Worm (Caenorhabditis elegans) whole organism, L4 larva: ENCODE measurements around the gene ztf-30.

Source experiments
- T20F7.1 ChIP-seq: fragments of 200-800 bp; sonication (Bioruptor generic); optimal IDR thresholded peaks from 2 replicates; lab custom pipeline; 2018; ENCODE audit warnings: mild to moderate bottlenecking, missing genetic modification characterization, missing compliant biosample characterization
- Y105C5A.15 ChIP-seq: fragments of 200-800 bp; sonication (Bioruptor generic); IDR thresholded peaks from 2 replicates; pipeline ENCODE4 v1.3.6; 2022; ENCODE audit warnings: missing genetic modification characterization, missing compliant biosample characterization
- ZK337.2 ChIP-seq: fragments of 200-800 bp; sonication (Bioruptor generic); IDR thresholded peaks from 2 replicates; pipeline ENCODE4 v1.3.6; 2022; ENCODE audit warnings: missing genetic modification reagents, missing genetic modification characterization, missing compliant biosample characterization
- attf-4 ChIP-seq: sonication (generic microtip); optimal IDR thresholded peaks from 3 replicates; lab custom pipeline; 2017; ENCODE audit warnings: missing biosample characterization, missing genetic modification characterization
- ceh-20 ChIP-seq: fragments of 200-800 bp; sonication (Bioruptor generic); IDR thresholded peaks from 2 replicates; pipeline ENCODE4 v1.3.6; 2022; ENCODE audit warnings: missing genetic modification reagents, missing genetic modification characterization, missing compliant biosample characterization
- ceh-28 ChIP-seq: fragments of 150-350 bp; optimal IDR thresholded peaks from 2 replicates; lab custom pipeline; 2014; ENCODE audit warnings: missing biosample characterization, missing genetic modification reagents, missing genetic modification characterization
- ceh-32 ChIP-seq: sonication (generic microtip); optimal IDR thresholded peaks from 2 replicates; lab custom pipeline; 2016; ENCODE audit warnings: mild to moderate bottlenecking, missing genetic modification characterization, missing compliant biosample characterization; ENCODE audit not compliant: poor library complexity
- ceh-62 ChIP-seq: sonication (generic microtip); optimal IDR thresholded peaks from 2 replicates; lab custom pipeline; 2017; ENCODE audit warnings: missing biosample characterization, missing genetic modification characterization
- ctbp-1 ChIP-seq: fragments of 200-800 bp; sonication (Bioruptor generic); IDR thresholded peaks from 2 replicates; pipeline ENCODE4 v1.3.6; 2022; ENCODE audit warnings: missing genetic modification reagents, missing genetic modification characterization, missing compliant biosample characterization
- daf-16 ChIP-seq, 3 experiments: sonication (generic microtip); optimal IDR thresholded peaks; 2 replicates each; lab custom pipeline; 2016 to 2017; ENCODE audit warnings: missing genetic modification characterization in 3 of 3, missing genetic modification reagents in 3 of 3, mild to moderate bottlenecking in 2 of 3, missing compliant biosample characterization in 2 of 3, missing biosample characterization in 1 of 3, moderate library complexity in 1 of 3
- daf-8 ChIP-seq: fragments of 200-800 bp; sonication (Bioruptor generic); IDR thresholded peaks from 2 replicates; pipeline ENCODE4 v1.3.6; 2022; ENCODE audit warnings: missing genetic modification characterization, missing compliant biosample characterization
- dpl-1 ChIP-seq: fragments of 150-350 bp; optimal IDR thresholded peaks from 2 replicates; lab custom pipeline; 2014; ENCODE audit warnings: missing biosample characterization, missing genetic modification reagents, missing genetic modification characterization
- egl-43 ChIP-seq: fragments of 200-800 bp; sonication (Bioruptor generic); IDR thresholded peaks from 2 replicates; pipeline ENCODE4 v1.3.6; 2022; ENCODE audit warnings: missing genetic modification reagents, missing genetic modification characterization, missing compliant biosample characterization
- fkh-10 ChIP-seq: fragments of 150-350 bp; optimal IDR thresholded peaks from 2 replicates; lab custom pipeline; 2014; ENCODE audit warnings: missing biosample characterization, missing genetic modification reagents, missing genetic modification characterization
- gei-8 ChIP-seq: fragments of 200-800 bp; sonication (Bioruptor generic); optimal IDR thresholded peaks from 2 replicates; lab custom pipeline; 2018; ENCODE audit warnings: mild to moderate bottlenecking, missing genetic modification characterization, missing compliant biosample characterization
- hlh-30 ChIP-seq: sonication (generic microtip); optimal IDR thresholded peaks from 2 replicates; lab custom pipeline; 2017; ENCODE audit warnings: antibody characterized with exemption, mild to moderate bottlenecking, missing genetic modification characterization, missing compliant biosample characterization; ENCODE audit not compliant: insufficient read depth
- hmg-1.1 ChIP-seq: fragments of 200-800 bp; sonication (Bioruptor generic); IDR thresholded peaks from 2 replicates; pipeline ENCODE4 v1.3.6; 2022; ENCODE audit warnings: missing genetic modification reagents, missing genetic modification characterization, missing compliant biosample characterization
- lin-38 ChIP-seq: fragments of 200-800 bp; sonication (Bioruptor generic); IDR thresholded peaks from 2 replicates; pipeline ENCODE4 v1.3.6; 2022; ENCODE audit warnings: missing genetic modification reagents, missing genetic modification characterization, missing compliant biosample characterization
- lin-39 ChIP-seq: fragments of 150-350 bp; optimal IDR thresholded peaks from 2 replicates; lab custom pipeline; 2014; ENCODE audit warnings: missing biosample characterization, missing genetic modification reagents, missing genetic modification characterization
- lsy-2 ChIP-seq, 2 experiments: fragments of 150-350 bp in 1 of 2; sonication (generic microtip) in 1 of 2; optimal IDR thresholded peaks; 2 replicates each; lab custom pipeline; 2014 to 2017; ENCODE audit warnings: missing biosample characterization in 2 of 2, missing genetic modification characterization in 2 of 2
- mep-1 ChIP-seq: fragments of 150-350 bp; sonication (generic microtip); optimal IDR thresholded peaks from 3 replicates; lab custom pipeline; 2014; ENCODE audit warnings: missing biosample characterization, missing genetic modification characterization
- mes-2 ChIP-seq: sonication (generic microtip); optimal IDR thresholded peaks from 2 replicates; lab custom pipeline; 2016; ENCODE audit warnings: missing genotype, mild to moderate bottlenecking, missing genetic modification characterization, missing compliant biosample characterization; ENCODE audit not compliant: poor library complexity, severe bottlenecking
- nhr-10 ChIP-seq: fragments of 150-350 bp; optimal IDR thresholded peaks from 2 replicates; lab custom pipeline; 2014; ENCODE audit warnings: missing biosample characterization, missing genetic modification characterization
- nhr-111 ChIP-seq: fragments of 200-800 bp; sonication (Bioruptor generic); optimal IDR thresholded peaks from 2 replicates; lab custom pipeline; 2018; ENCODE audit warnings: mild to moderate bottlenecking, missing genetic modification characterization, missing compliant biosample characterization
- nhr-237 ChIP-seq: sonication (generic microtip); optimal IDR thresholded peaks from 2 replicates; lab custom pipeline; 2017; ENCODE audit warnings: missing biosample characterization, missing genetic modification characterization
- nhr-25 ChIP-seq: sonication (generic microtip); optimal IDR thresholded peaks from 2 replicates; lab custom pipeline; 2017; ENCODE audit warnings: missing genetic modification characterization, mild to moderate bottlenecking, missing compliant biosample characterization, antibody characterized with exemption, moderate library complexity, borderline replicate concordance; ENCODE audit not compliant: insufficient read depth
- nhr-28 ChIP-seq: fragments of 150-350 bp; optimal IDR thresholded peaks from 2 replicates; lab custom pipeline; 2014; ENCODE audit warnings: missing biosample characterization, missing genetic modification characterization
- nhr-42 ChIP-seq: fragments of 200-800 bp; sonication (Bioruptor generic); IDR thresholded peaks from 2 replicates; pipeline ENCODE4 v1.3.6; 2022; ENCODE audit warnings: missing genetic modification characterization, missing compliant biosample characterization
- nhr-48 ChIP-seq: sonication (generic microtip); optimal IDR thresholded peaks from 2 replicates; lab custom pipeline; 2016; ENCODE audit warnings: mild to moderate bottlenecking, missing genetic modification characterization, missing compliant biosample characterization
- nhr-76 ChIP-seq: fragments of 150-350 bp; optimal IDR thresholded peaks from 2 replicates; lab custom pipeline; 2014; ENCODE audit warnings: missing biosample characterization, missing genetic modification characterization
- pha-4 ChIP-seq, 2 experiments: fragments of 150-350 bp in 1 of 2; fragments of 200-800 bp in 1 of 2; sonication (Bioruptor generic) in 1 of 2; IDR thresholded peaks in 1 of 2; optimal IDR thresholded peaks in 1 of 2; 2 replicates each; pipeline versions ENCODE4 v1.3.6 to Lab custom; 2014 to 2022; ENCODE audit warnings: missing genetic modification characterization in 2 of 2, missing genetic modification reagents in 2 of 2, missing biosample characterization in 1 of 2, missing compliant biosample characterization in 1 of 2
- php-3 ChIP-seq: fragments of 200-800 bp; sonication (Bioruptor generic); IDR thresholded peaks from 2 replicates; pipeline ENCODE4 v1.3.6; 2022; ENCODE audit warnings: missing genetic modification reagents, missing genetic modification characterization, missing compliant biosample characterization
- rbr-2 ChIP-seq: sonication (generic microtip); optimal IDR thresholded peaks from 2 replicates; lab custom pipeline; 2016; ENCODE audit warnings: missing genotype, missing genetic modification characterization, missing compliant biosample characterization
- saeg-2 ChIP-seq: fragments of 200-800 bp; sonication (Bioruptor generic); IDR thresholded peaks from 2 replicates; pipeline ENCODE4 v1.3.6; 2022; ENCODE audit warnings: missing genetic modification reagents, missing genetic modification characterization, missing compliant biosample characterization
- unc-39 ChIP-seq: sonication (generic microtip); optimal IDR thresholded peaks from 2 replicates; lab custom pipeline; 2017; ENCODE audit warnings: missing biosample characterization, missing genetic modification characterization
- unc-62 ChIP-seq, 3 experiments: fragments of 150-350 bp in 1 of 3; sonication (generic microtip); optimal IDR thresholded peaks in 2 of 3; peaks in 1 of 3; 1 replicate in 1 of 3; 2 replicates in 2 of 3; lab custom pipeline; 2014 to 2017; ENCODE audit warnings: missing biosample characterization in 3 of 3, missing genetic modification characterization in 3 of 3, missing genetic modification reagents in 3 of 3, missing genotype in 1 of 3
- vab-7 ChIP-seq: fragments of 200-800 bp; sonication (Bioruptor generic); IDR thresholded peaks from 2 replicates; pipeline ENCODE4 v1.3.6; 2022; ENCODE audit warnings: missing genetic modification reagents, missing genetic modification characterization, missing compliant biosample characterization
- zag-1 ChIP-seq: fragments of 150-350 bp; optimal IDR thresholded peaks from 2 replicates; lab custom pipeline; 2014; ENCODE audit warnings: missing biosample characterization, missing genetic modification characterization
- zfp-3 ChIP-seq: fragments of 200-800 bp; sonication (Bioruptor generic); conservative IDR thresholded peaks from 2 replicates; pipeline ENCODE4 v1.3.6; 2022; ENCODE audit warnings: missing genetic modification reagents, missing genetic modification characterization, missing compliant biosample characterization
- zip-11 ChIP-seq: fragments of 200-800 bp; sonication (Bioruptor generic); IDR thresholded peaks from 2 replicates; pipeline ENCODE4 v1.3.6; 2022; ENCODE audit warnings: missing genetic modification characterization, missing compliant biosample characterization

Gene ztf-30

DNA sequence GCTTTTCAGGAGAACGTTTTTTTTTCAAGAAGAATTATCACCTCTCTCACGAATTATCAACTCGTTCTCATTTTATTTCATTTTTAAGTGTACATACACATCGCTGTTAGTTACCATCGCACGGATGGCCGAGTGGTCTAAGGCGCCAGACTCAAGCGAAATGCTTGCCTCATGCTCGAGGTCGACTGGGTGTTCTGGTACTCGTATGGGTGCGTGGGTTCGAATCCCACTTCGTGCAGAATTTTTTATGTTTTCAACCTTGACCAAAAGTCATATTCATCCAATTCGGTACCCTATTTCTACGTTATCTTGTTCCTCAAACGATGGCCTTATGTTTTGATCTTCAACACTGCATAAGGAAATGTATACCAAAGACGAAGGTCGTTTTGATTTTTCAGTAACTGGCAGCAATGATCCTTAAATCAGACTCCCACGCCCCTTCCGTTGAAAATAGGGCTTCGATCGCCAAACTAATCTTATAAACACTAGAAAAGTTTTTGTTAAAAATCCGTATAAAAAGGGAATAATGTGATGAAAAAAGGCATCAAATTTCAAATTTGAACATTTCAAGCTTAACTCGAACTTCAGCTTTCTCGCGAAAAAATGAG is 41.6 kb upstream of the ztf-30 start, which contains the start of gene fip-1 (continued):
- TF ChIP-seq nhr-48 (tag; lab: Kevin White, UChicago): peak; percentile 20
- no peak for TF ChIP-seq nhr-28
- no peak for TF ChIP-seq php-3
- TF ChIP-seq egl-43 (GFP tag; lab: Robert Waterston, UW): no peak
- no peak for TF ChIP-seq nhr-237 (tag; lab: Kevin White, UChicago)
- peak; percentile 77 for TF ChIP-seq ZK337.2 (GFP tag; lab: Robert Waterston, UW)
- TF ChIP-seq zag-1 (tag; lab: Kevin White, UChicago): no peak
- no peak for TF ChIP-seq nhr-111
- TF ChIP-seq nhr-42 (GFP tag; lab: Robert Waterston, UW): peak; percentile 48; the same call in 1 of the 2 replicates
- 0 out of 2 replicates have a peak, but pooled peaks have one; percentile 40 for TF ChIP-seq zfp-3 (GFP tag; lab: Robert Waterston, UW)

ce11 chrIII:8636803-8637202 is 39.1 kb upstream of the ztf-30 start:
- TF ChIP-seq fkh-10 (GFP tag; lab: Kevin White, UChicago) (no peak), lsy-2 (tag; optimal IDR thresholded peaks at IDR 0.05; lab: Kevin White, UChicago) (peak in 1 of 2 experiments; percentile 44), ceh-28 (tag; lab: Kevin White, UChicago) (no peak), hmg-1.1 (GFP tag; lab: Robert Waterston, UW) (0 out of 2 replicates have a peak, but pooled peaks have one; percentile 10), vab-7 (GFP tag; lab: Robert Waterston, UW) (no peak), zip-11 (GFP tag; lab: Robert Waterston, UW) (no peak), mep-1 (tag; lab: Kevin White, UChicago) (peak; percentile 27), hlh-30 (peak; percentile 32), daf-8 (GFP tag; lab: Robert Waterston, UW) (no peak), daf-16 (GFP tag; optimal IDR thresholded peaks at IDR 0.05; lab: Kevin White, UChicago) (peak in 1 of 2 experiments; percentile 30), daf-16 (tag; optimal IDR thresholded peaks at IDR 0.05; lab: Kevin White, UChicago) (no peak), lin-39 (tag; lab: Kevin White, UChicago) (peak; percentile 11), rbr-2 (tag; lab: Kevin White, UChicago) (peak; percentile 5), unc-62 (GFP tag; optimal IDR thresholded peaks at IDR 0.05 in 1 of 2; lab: Kevin White, UChicago) (peak in 1 of 2 experiments; percentile 94), unc-62 (tag; optimal IDR thresholded peaks at IDR 0.05; lab: Kevin White, UChicago) (no peak), ceh-20 (GFP tag; lab: Robert Waterston, UW) (0 out of 2 replicates have a peak, but pooled peaks have one; percentile 36), attf-4 (no peak), ceh-62 (tag; lab: Kevin White, UChicago) (no peak), saeg-2 (GFP tag; lab: Robert Waterston, UW) (no peak)

- TF ChIP-seq unc-39 (tag; lab: Kevin White, UChicago) (no peak), nhr-76 (tag; lab: Kevin White, UChicago) (no peak), nhr-28 (peak; percentile 25), nhr-25 (tag; lab: Kevin White, UChicago) (no peak), ceh-28 (tag; lab: Kevin White, UChicago) (no peak), Y105C5A.15 (no peak), T20F7.1 (peak; percentile 95), nhr-10 (tag; lab: Kevin White, UChicago) (no peak), mes-2 (tag; lab: Kevin White, UChicago) (peak; percentile 69), nhr-237 (tag; lab: Kevin White, UChicago) (no peak), ctbp-1 (GFP tag; lab: Robert Waterston, UW) (0 out of 2 replicates have a peak, but pooled peaks have one; percentile 27), ceh-32 (tag; lab: Kevin White, UChicago) (no peak), hmg-1.1 (GFP tag; lab: Robert Waterston, UW) (0 out of 2 replicates have a peak, but pooled peaks have one; percentile 8), zfp-3 (GFP tag; lab: Robert Waterston, UW) (no peak), lin-38 (GFP tag; lab: Robert Waterston, UW) (peak; percentile 70), rbr-2 (tag; lab: Kevin White, UChicago) (peak; percentile 8), gei-8 (no peak), dpl-1 (GFP tag; lab: Kevin White, UChicago) (peak; percentile 92), php-3 (no peak), hlh-30 (peak; percentile 18), lsy-2 (tag; optimal IDR thresholded peaks at IDR 0.05; lab: Kevin White, UChicago) (peak in 1 of 2 experiments; percentile 84), pha-4 (GFP tag; IDR thresholded peaks at IDR 0.05; lab: Robert Waterston, UW) (no peak), pha-4 (tag; optimal IDR thresholded peaks at IDR 0.05; lab: Kevin White, UChicago) (peak; percentile 61)
Observed at ce11 chrIII:8630833-8631232, 33.2 kb upstream of the ztf-30 start, which contains the start of gene dnj-10. Gene dnj-10, plus strand, starts transcription at chrIII:8631165.
